Worm (Caenorhabditis elegans) whole organism, L3 larva: ENCODE results near the gene amx-1.
"Not testable (repeated sequence)": the region's sequence is repeated elsewhere in the genome, so short reads cannot be mapped to it uniquely, and the experiment has no call there.

ENCODE experiments used
- R02D3.7 ChIP-seq: fragments of 150-350 bp; optimal IDR thresholded peaks from 2 replicates; lab custom pipeline; 2014; ENCODE audit warnings: missing biosample characterization, missing genetic modification characterization
- aly-2 ChIP-seq: fragments of 150-350 bp; optimal IDR thresholded peaks from 2 replicates; lab custom pipeline; 2014; ENCODE audit warnings: missing biosample characterization, missing genetic modification characterization
- ceh-28 ChIP-seq: fragments of 150-350 bp; optimal IDR thresholded peaks from 2 replicates; lab custom pipeline; 2014; ENCODE audit warnings: missing biosample characterization, missing genetic modification reagents, missing genetic modification characterization
- ceh-9 ChIP-seq: sonication (generic microtip); optimal IDR thresholded peaks from 2 replicates; lab custom pipeline; 2018; ENCODE audit warnings: missing biosample characterization, missing genetic modification characterization
- daf-12 ChIP-seq: fragments of 150-350 bp; optimal IDR thresholded peaks from 2 replicates; lab custom pipeline; 2014; ENCODE audit warnings: missing biosample characterization, missing genetic modification reagents, missing genetic modification characterization
- egl-27 ChIP-seq: sonication (generic microtip); optimal IDR thresholded peaks from 4 replicates; lab custom pipeline; 2017; ENCODE audit warnings: missing biosample characterization, missing genetic modification reagents, missing genetic modification characterization
- egl-5 ChIP-seq: fragments of 150-350 bp; optimal IDR thresholded peaks from 2 replicates; lab custom pipeline; 2017; ENCODE audit warnings: missing biosample characterization, missing genetic modification reagents, missing genetic modification characterization, inconsistent platforms
- elt-1 ChIP-seq: fragments of 150-350 bp; optimal IDR thresholded peaks from 2 replicates; lab custom pipeline; 2014; ENCODE audit warnings: missing biosample characterization, missing genetic modification characterization
- elt-2 ChIP-seq: sonication (generic microtip); optimal IDR thresholded peaks from 2 replicates; lab custom pipeline; 2016; ENCODE audit warnings: missing genetic modification reagents, mild to moderate bottlenecking, missing genetic modification characterization, missing compliant biosample characterization
- elt-3 ChIP-seq, 3 experiments: fragments of 150-350 bp in 1 of 3; sonication (generic microtip) in 2 of 3; optimal IDR thresholded peaks; 2 replicates in 2 of 3; 4 replicates in 1 of 3; lab custom pipeline; 2014 to 2017; ENCODE audit warnings: missing biosample characterization in 3 of 3, missing genetic modification characterization in 3 of 3
- eor-1 ChIP-seq, 2 experiments: fragments of 150-350 bp; optimal IDR thresholded peaks; 2 replicates each; lab custom pipeline; 2014 to 2018; ENCODE audit warnings: missing biosample characterization in 2 of 2, missing genetic modification characterization in 2 of 2
- fkh-10 ChIP-seq: sonication (generic microtip); optimal IDR thresholded peaks from 2 replicates; lab custom pipeline; 2017; ENCODE audit warnings: missing biosample characterization, missing genetic modification reagents, missing genetic modification characterization
- fkh-2 ChIP-seq: fragments of 150-350 bp; optimal IDR thresholded peaks from 2 replicates; lab custom pipeline; 2014; ENCODE audit warnings: missing biosample characterization, missing genetic modification reagents, missing genetic modification characterization
- fos-1 ChIP-seq: fragments of 150-350 bp; optimal IDR thresholded peaks from 2 replicates; lab custom pipeline; 2014; ENCODE audit warnings: missing biosample characterization, missing genetic modification characterization
- hmg-11 ChIP-seq: sonication (generic microtip); optimal IDR thresholded peaks from 2 replicates; lab custom pipeline; 2016; ENCODE audit warnings: missing genetic modification characterization, missing compliant biosample characterization
- jun-1 ChIP-seq: fragments of 150-350 bp; optimal IDR thresholded peaks from 2 replicates; lab custom pipeline; 2014; ENCODE audit warnings: missing biosample characterization, missing genetic modification reagents, missing genetic modification characterization
- lin-15B ChIP-seq: fragments of 150-350 bp; optimal IDR thresholded peaks from 2 replicates; lab custom pipeline; 2014; ENCODE audit warnings: missing biosample characterization, missing genetic modification characterization
- lin-39 ChIP-seq: fragments of 150-350 bp; optimal IDR thresholded peaks from 2 replicates; lab custom pipeline; 2018; ENCODE audit warnings: missing biosample characterization, missing genetic modification reagents, missing genetic modification characterization
- lsy-12 ChIP-seq: sonication (generic microtip); optimal IDR thresholded peaks from 2 replicates; lab custom pipeline; 2016; ENCODE audit warnings: mild to moderate bottlenecking, missing genetic modification characterization, missing compliant biosample characterization
- nfya-1 ChIP-seq: sonication (generic microtip); optimal IDR thresholded peaks from 2 replicates; lab custom pipeline; 2017; ENCODE audit warnings: missing genetic modification characterization, mild to moderate bottlenecking, missing compliant biosample characterization, antibody characterized with exemption, moderate library complexity; ENCODE audit not compliant: insufficient read depth
- nhr-11 ChIP-seq: fragments of 150-350 bp; optimal IDR thresholded peaks from 2 replicates; lab custom pipeline; 2014; ENCODE audit warnings: missing biosample characterization, missing genetic modification characterization
- nhr-12 ChIP-seq: fragments of 150-350 bp; optimal IDR thresholded peaks from 2 replicates; lab custom pipeline; 2014; ENCODE audit warnings: missing biosample characterization, missing genetic modification characterization
- nhr-23 ChIP-seq: fragments of 150-350 bp; optimal IDR thresholded peaks from 2 replicates; lab custom pipeline; 2014; ENCODE audit warnings: missing biosample characterization, missing genetic modification reagents, missing genetic modification characterization
- nhr-237 ChIP-seq: fragments of 150-350 bp; optimal IDR thresholded peaks from 2 replicates; lab custom pipeline; 2014; ENCODE audit warnings: missing biosample characterization, missing genetic modification characterization
- nhr-25 ChIP-seq: sonication (generic microtip); optimal IDR thresholded peaks from 2 replicates; lab custom pipeline; 2017; ENCODE audit warnings: missing biosample characterization, missing genetic modification characterization
- nhr-28 ChIP-seq: fragments of 150-350 bp; optimal IDR thresholded peaks from 2 replicates; lab custom pipeline; 2014; ENCODE audit warnings: missing biosample characterization, missing genetic modification characterization
- nhr-43 ChIP-seq: sonication (generic microtip); optimal IDR thresholded peaks from 2 replicates; lab custom pipeline; 2016; ENCODE audit warnings: mild to moderate bottlenecking, missing genetic modification characterization, missing compliant biosample characterization; ENCODE audit not compliant: poor library complexity, severe bottlenecking
- nhr-67 ChIP-seq: fragments of 150-350 bp; optimal IDR thresholded peaks from 2 replicates; lab custom pipeline; 2014; ENCODE audit warnings: missing biosample characterization, missing genetic modification characterization
- nhr-76 ChIP-seq: fragments of 150-350 bp; sonication (generic microtip); optimal IDR thresholded peaks from 5 replicates; lab custom pipeline; 2014; ENCODE audit warnings: missing biosample characterization, missing genetic modification characterization
- nhr-77 ChIP-seq: fragments of 150-350 bp; optimal IDR thresholded peaks from 2 replicates; lab custom pipeline; 2014; ENCODE audit warnings: missing biosample characterization, missing genetic modification characterization
- pha-4 ChIP-seq: fragments of 150-350 bp; optimal IDR thresholded peaks from 2 replicates; lab custom pipeline; 2014; ENCODE audit warnings: missing biosample characterization, missing genetic modification reagents, missing genetic modification characterization
- pqm-1 ChIP-seq: fragments of 150-350 bp; optimal IDR thresholded peaks from 2 replicates; lab custom pipeline; 2017; ENCODE audit warnings: missing biosample characterization, missing genetic modification characterization, inconsistent platforms
- sea-2 ChIP-seq: fragments of 150-350 bp; sonication (generic microtip); optimal IDR thresholded peaks from 4 replicates; lab custom pipeline; 2014; ENCODE audit warnings: missing biosample characterization, missing genetic modification reagents, missing genetic modification characterization
- skn-1 ChIP-seq: fragments of 150-350 bp; optimal IDR thresholded peaks from 2 replicates; lab custom pipeline; 2014; ENCODE audit warnings: missing biosample characterization, missing genetic modification characterization
- snpc-4 ChIP-seq: fragments of 150-350 bp; optimal IDR thresholded peaks from 2 replicates; lab custom pipeline; 2014; ENCODE audit warnings: missing biosample characterization, missing genetic modification characterization
- tbx-2 ChIP-seq: sonication (generic microtip); optimal IDR thresholded peaks from 2 replicates; lab custom pipeline; 2016; ENCODE audit warnings: mild to moderate bottlenecking, missing genetic modification characterization, missing compliant biosample characterization
- unc-39 ChIP-seq: sonication (generic microtip); optimal IDR thresholded peaks from 4 replicates; lab custom pipeline; 2017; ENCODE audit warnings: missing biosample characterization, missing genetic modification characterization
- zag-1 ChIP-seq: fragments of 150-350 bp; optimal IDR thresholded peaks from 2 replicates; lab custom pipeline; 2014; ENCODE audit warnings: missing biosample characterization, missing genetic modification characterization
- ztf-4 ChIP-seq: fragments of 150-350 bp; optimal IDR thresholded peaks from 2 replicates; lab custom pipeline; 2014; ENCODE audit warnings: missing biosample characterization, missing genetic modification characterization

amx-1 gene

ce11 chrIII:3844746-3845145, 22.5 kb downstream of the amx-1 start, which contains the start of gene maph-1.3:
Gene maph-1.3 (plus strand): TSS chrIII:3844893.
- not testable (repeated sequence) for TF ChIP-seq elt-1 (tag; lab: Kevin White, UChicago); sea-2; elt-2

- not testable (repeated sequence) for TF ChIP-seq unc-39, ceh-28, aly-2 (tag; lab: Kevin White, UChicago)
Measured at ce11 chrIII:3852030-3852579, 29.9 kb downstream of the amx-1 start, which contains the start of gene cyp-25A4. Gene cyp-25A4 (minus strand): TSS chrIII:3852080.

ce11 chrIII:3854868-3855267, 32.7 kb downstream of the amx-1 start:
- TF ChIP-seq lsy-12 (tag; lab: Kevin White, UChicago) (peak; percentile 14), nfya-1 (tag; lab: Kevin White, UChicago) (peak; percentile 5), nhr-23 (tag; lab: Kevin White, UChicago) (peak; percentile 1), nhr-43 (peak; percentile 19), lin-15B (tag; lab: Kevin White, UChicago) (peak; percentile 38)
- TF ChIP-seq, all 47 proteins: peak for 5; not testable (repeated sequence) for 42

DNA sequence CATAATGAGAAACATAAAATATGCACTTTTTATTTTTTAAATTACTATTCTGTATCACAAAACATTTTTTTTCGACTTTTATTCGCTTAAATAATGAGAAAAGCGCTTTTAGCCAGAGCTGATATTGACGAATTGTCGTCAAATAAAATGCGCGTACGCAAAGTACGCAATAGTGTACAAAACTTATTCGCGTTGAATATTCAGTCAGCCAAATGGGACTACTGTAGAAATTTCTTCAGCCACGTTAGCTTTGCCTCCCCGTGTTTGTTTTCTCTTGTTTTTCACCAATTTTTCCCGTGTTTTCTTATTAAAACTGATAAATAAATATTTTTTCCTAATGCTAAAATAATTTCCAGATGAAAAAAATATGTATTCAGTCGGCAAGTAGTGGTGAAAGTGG, 34.8 kb downstream of the amx-1 start:
- TF ChIP-seq nhr-43 (peak; percentile 30), lin-15B (tag; lab: Kevin White, UChicago) (peak; percentile 25), nhr-23 (tag; lab: Kevin White, UChicago) (peak; percentile 27), pha-4 (tag; lab: Kevin White, UChicago) (peak; percentile 26), lsy-12 (tag; lab: Kevin White, UChicago) (peak; percentile 12), nfya-1 (tag; lab: Kevin White, UChicago) (peak; percentile 20)

ce11 chrIII:3858003-3858402, 35.8 kb downstream of the amx-1 start:
- peak; percentile 54 for TF ChIP-seq pha-4 (tag; lab: Kevin White, UChicago)
- TF ChIP-seq elt-2: peak; percentile 69
- TF ChIP-seq pqm-1 (tag; lab: Kevin White, UChicago): peak; percentile 84

DNA sequence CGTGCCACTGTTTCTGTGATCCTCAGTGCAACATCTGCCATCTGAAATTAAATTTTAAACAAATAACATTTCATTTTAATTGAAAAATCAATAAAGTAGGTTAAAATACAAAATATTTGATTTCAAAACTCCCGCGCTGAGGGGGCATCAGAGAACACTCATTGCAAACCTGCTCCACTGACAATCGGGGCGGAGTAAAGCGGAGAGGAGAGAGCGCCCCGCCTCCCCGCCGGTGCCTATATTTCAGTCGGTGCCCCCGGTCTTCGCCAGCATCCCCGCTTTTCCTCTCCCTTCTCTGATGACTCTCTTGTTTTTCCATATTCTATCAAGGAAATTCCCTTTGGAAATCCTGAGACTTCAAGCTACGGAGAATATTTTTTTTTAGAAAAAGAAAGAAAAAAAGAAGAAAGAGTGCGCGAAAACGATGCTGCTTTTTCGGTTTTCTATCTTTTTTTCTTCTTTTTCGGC, 40.7 kb downstream of the amx-1 start, which contains the start of gene brc-1:
brc-1 (minus strand) TSS at position 51 of the 468 bp plus-strand sequence.
- TF ChIP-seq nhr-12 (tag; lab: Kevin White, UChicago): no peak
- peak; percentile 68 for TF ChIP-seq R02D3.7 (tag; lab: Kevin White, UChicago)
- peak; percentile 86 for TF ChIP-seq pha-4 (tag; lab: Kevin White, UChicago)
- peak; percentile 49 for TF ChIP-seq skn-1
- TF ChIP-seq nhr-11 (tag; lab: Kevin White, UChicago): peak; percentile 37
- no peak for TF ChIP-seq egl-27
- peak; percentile 57 for TF ChIP-seq pqm-1 (tag; lab: Kevin White, UChicago)
- no peak for TF ChIP-seq nhr-76 (tag; lab: Kevin White, UChicago)
- peak; percentile 91 for TF ChIP-seq nhr-23 (tag; lab: Kevin White, UChicago)
- no peak for TF ChIP-seq fkh-2 (tag; lab: Kevin White, UChicago)
- no peak for TF ChIP-seq zag-1 (tag; lab: Kevin White, UChicago)
- no peak for TF ChIP-seq eor-1 (tag; optimal IDR thresholded peaks at IDR 0.05; lab: Kevin White, UChicago)
- peak; percentile 94 for TF ChIP-seq nfya-1 (tag; lab: Kevin White, UChicago)
- TF ChIP-seq snpc-4 (tag; lab: Kevin White, UChicago): peak; percentile 76
- TF ChIP-seq nhr-25: peak; percentile 79
- TF ChIP-seq elt-3 (tag; optimal IDR thresholded peaks at IDR 0.05; lab: Kevin White, UChicago): no peak
- no peak for TF ChIP-seq nhr-237 (tag; lab: Kevin White, UChicago)
- peak; percentile 97 for TF ChIP-seq lin-39
- TF ChIP-seq lin-15B (tag; lab: Kevin White, UChicago): peak; percentile 96
- TF ChIP-seq hmg-11 (tag; lab: Kevin White, UChicago): peak; percentile 98
- no peak for TF ChIP-seq nhr-28 (tag; lab: Kevin White, UChicago)
- TF ChIP-seq ceh-9: no peak
- TF ChIP-seq fkh-10 (GFP tag; lab: Kevin White, UChicago): peak; percentile 96
- TF ChIP-seq ceh-28 (tag; lab: Kevin White, UChicago): peak; percentile 54
- peak; percentile 32 for TF ChIP-seq elt-1 (tag; lab: Kevin White, UChicago)
- peak; percentile 73 for TF ChIP-seq lsy-12 (tag; lab: Kevin White, UChicago)
- no peak for TF ChIP-seq fos-1 (tag; lab: Kevin White, UChicago)
- TF ChIP-seq egl-5 (tag; lab: Kevin White, UChicago): peak; percentile 24
- TF ChIP-seq nhr-67 (tag; lab: Kevin White, UChicago): no peak
- TF ChIP-seq tbx-2 (tag; lab: Kevin White, UChicago): peak; percentile 51
- TF ChIP-seq elt-2: peak; percentile 72
- TF ChIP-seq sea-2: no peak
- no peak for TF ChIP-seq nhr-77 (tag; lab: Kevin White, UChicago)
- TF ChIP-seq jun-1: peak; percentile 57
- TF ChIP-seq daf-12 (tag; lab: Kevin White, UChicago): no peak
- TF ChIP-seq ztf-4 (tag; lab: Kevin White, UChicago): peak; percentile 10
